Fruit fly (Drosophila melanogaster) whole organism, embryonic: Measurements from ENCODE around the gene abs.
A peak's percentile ranks its signal among the peaks of the same experiment; 100 is the strongest.

Experiments
- Aef1 ChIP-seq: fragments of 200-800 bp; sonication (Bioruptor generic); IDR thresholded peaks from 3 replicates; pipeline ENCODE4 v1.3.6; 2022; ENCODE audit warnings: missing biosample characterization, missing genetic modification characterization
- CG10543 ChIP-seq: fragments of 200-800 bp; sonication (Bioruptor generic); optimal IDR thresholded peaks from 3 replicates; lab custom pipeline; 2017; ENCODE audit warnings: missing biosample characterization, mild to moderate bottlenecking, missing genetic modification characterization, moderate library complexity
- CG12769 ChIP-seq: fragments of 200-800 bp; sonication (Bioruptor generic); optimal IDR thresholded peaks from 2 replicates; lab custom pipeline; 2019; ENCODE audit warnings: missing biosample characterization, mild to moderate bottlenecking, missing genetic modification characterization, moderate library complexity
- CG13287 ChIP-seq: fragments of 200-800 bp; sonication (Bioruptor generic); IDR thresholded peaks from 2 replicates; pipeline ENCODE4 v1.3.6; 2022; ENCODE audit warnings: missing biosample characterization, missing genetic modification characterization; ENCODE audit not compliant: partially characterized antibody
- CG13894 ChIP-seq: fragments of 200-800 bp; sonication (Bioruptor generic); optimal IDR thresholded peaks from 3 replicates; lab custom pipeline; 2018; ENCODE audit warnings: missing biosample characterization, mild to moderate bottlenecking, missing genetic modification characterization, moderate library complexity
- CG14014 ChIP-seq: fragments of 200-800 bp; sonication (Bioruptor generic); IDR thresholded peaks from 2 replicates; pipeline ENCODE4 v1.3.6; 2022; ENCODE audit warnings: missing biosample characterization, missing genetic modification characterization
- CG14441 ChIP-seq: fragments of 200-800 bp; sonication (Bioruptor generic); IDR thresholded peaks from 2 replicates; pipeline ENCODE4 v1.3.6; 2022; ENCODE audit warnings: missing biosample characterization, missing genetic modification characterization
- CG17802 ChIP-seq: fragments of 200-800 bp; sonication (Bioruptor generic); optimal IDR thresholded peaks from 2 replicates; lab custom pipeline; 2018; ENCODE audit warnings: missing biosample characterization, mild to moderate bottlenecking, missing genetic modification characterization, moderate library complexity
- CG18599 ChIP-seq: fragments of 200-800 bp; sonication (Bioruptor generic); optimal IDR thresholded peaks from 3 replicates; lab custom pipeline; 2017; ENCODE audit warnings: missing biosample characterization, missing genetic modification characterization, mild to moderate bottlenecking, moderate library complexity, missing genetic modification reagents
- CG18619 ChIP-seq: fragments of 200-800 bp; sonication (Bioruptor generic); optimal IDR thresholded peaks from 3 replicates; lab custom pipeline; 2017; ENCODE audit warnings: missing biosample characterization, mild to moderate bottlenecking, missing genetic modification characterization
- CG30431 ChIP-seq: fragments of 200-800 bp; sonication (Bioruptor generic); optimal IDR thresholded peaks from 2 replicates; lab custom pipeline; 2017; ENCODE audit warnings: missing biosample characterization, missing genetic modification characterization
- CG3163 ChIP-seq: fragments of 200-800 bp; sonication (Bioruptor generic); optimal IDR thresholded peaks from 3 replicates; lab custom pipeline; 2016; ENCODE audit warnings: missing biosample characterization, missing genetic modification characterization
- CG42726 ChIP-seq: fragments of 200-800 bp; sonication (Bioruptor generic); IDR thresholded peaks from 2 replicates; pipeline ENCODE4 v1.3.6; 2022; ENCODE audit warnings: missing biosample characterization, missing genetic modification characterization; ENCODE audit not compliant: partially characterized antibody
- CG7987 ChIP-seq: fragments of 200-800 bp; sonication (Bioruptor generic); optimal IDR thresholded peaks from 2 replicates; lab custom pipeline; 2018; ENCODE audit warnings: missing biosample characterization, mild to moderate bottlenecking, missing genetic modification characterization, moderate library complexity
- CG8944 ChIP-seq: fragments of 200-800 bp; sonication (Bioruptor generic); optimal IDR thresholded peaks from 3 replicates; lab custom pipeline; 2016; ENCODE audit warnings: missing biosample characterization, missing genetic modification characterization
- CG9215 ChIP-seq: fragments of 200-800 bp; sonication (Bioruptor generic); IDR thresholded peaks from 2 replicates; pipeline ENCODE4 v1.3.6; 2022; ENCODE audit warnings: missing biosample characterization, missing genetic modification characterization
- CoRest ChIP-seq: fragments of 200-800 bp; sonication (Bioruptor generic); optimal IDR thresholded peaks from 3 replicates; lab custom pipeline; 2018; ENCODE audit warnings: missing biosample characterization, mild to moderate bottlenecking, missing genetic modification characterization, moderate library complexity
- D19B ChIP-seq: fragments of 200-800 bp; sonication (Bioruptor generic); optimal IDR thresholded peaks from 2 replicates; lab custom pipeline; 2017; ENCODE audit warnings: missing biosample characterization, mild to moderate bottlenecking, missing genetic modification characterization
- Deaf1 ChIP-seq: fragments of 200-800 bp; optimal IDR thresholded peaks from 3 replicates; lab custom pipeline; 2019; ENCODE audit warnings: missing biosample characterization, mild to moderate bottlenecking, missing genetic modification characterization, moderate library complexity
- Dp ChIP-seq: fragments of 200-800 bp; sonication (Bioruptor generic); optimal IDR thresholded peaks from 2 replicates; lab custom pipeline; 2018; ENCODE audit warnings: missing biosample characterization, mild to moderate bottlenecking, missing genetic modification characterization, moderate library complexity
- Elba2 ChIP-seq: fragments of 200-800 bp; sonication (Bioruptor generic); optimal IDR thresholded peaks from 3 replicates; lab custom pipeline; 2016; ENCODE audit warnings: missing biosample characterization, missing genetic modification characterization
- Hr39 ChIP-seq: fragments of >200 bp; optimal IDR thresholded peaks from 2 replicates; lab custom pipeline; 2017
- MTF-1 ChIP-seq: fragments of 200-800 bp; sonication (Bioruptor generic); optimal IDR thresholded peaks from 2 replicates; lab custom pipeline; 2018; ENCODE audit warnings: missing biosample characterization, mild to moderate bottlenecking, missing genetic modification characterization, borderline replicate concordance
- Med ChIP-seq: fragments of 200-800 bp; sonication (Bioruptor generic); peaks from one replicate; lab custom pipeline; 2016; ENCODE audit warnings: missing biosample characterization, missing genetic modification characterization, mild to moderate bottlenecking, inconsistent platforms, moderate library complexity
- Mes4 ChIP-seq: fragments of 200-800 bp; sonication (Bioruptor generic); optimal IDR thresholded peaks from 2 replicates; lab custom pipeline; 2016; ENCODE audit warnings: missing biosample characterization, missing genetic modification characterization
- Nf-YB ChIP-seq: fragments of 200-800 bp; sonication (Bioruptor generic); optimal IDR thresholded peaks from 3 replicates; lab custom pipeline; 2019; ENCODE audit warnings: missing biosample characterization, mild to moderate bottlenecking, missing genetic modification characterization, moderate library complexity
- Optix ChIP-seq: fragments of 200-800 bp; sonication (Bioruptor generic); IDR thresholded peaks from 3 replicates; pipeline ENCODE4 v1.3.6; 2022; ENCODE audit warnings: missing biosample characterization, missing genetic modification characterization
- Pdp1 ChIP-seq, 2 experiments: fragments of 200-800 bp; sonication (Bioruptor generic); optimal IDR thresholded peaks; 3 replicates each; lab custom pipeline; 2016; ENCODE audit warnings: missing biosample characterization in 2 of 2, missing genetic modification characterization in 2 of 2, mild to moderate bottlenecking in 1 of 2, moderate library complexity in 1 of 2
- Rfx ChIP-seq: fragments of 200-800 bp; sonication (Bioruptor generic); IDR thresholded peaks from 2 replicates; pipeline ENCODE4 v1.3.6; 2022; ENCODE audit warnings: missing biosample characterization, missing genetic modification characterization
- Rx ChIP-seq: fragments of 200-800 bp; sonication (Bioruptor generic); IDR thresholded peaks from 2 replicates; pipeline ENCODE4 v1.3.6; 2022; ENCODE audit warnings: missing biosample characterization, missing genetic modification characterization
- Ssrp ChIP-seq: fragments of 200-800 bp; sonication (Bioruptor generic); optimal IDR thresholded peaks from 2 replicates; lab custom pipeline; 2018; ENCODE audit warnings: missing biosample characterization, mild to moderate bottlenecking, missing genetic modification characterization, moderate library complexity
- Trl ChIP-seq, 3 experiments: fragments of >200 bp in 2 of 3; fragments of 200-800 bp in 1 of 3; sonication (Bioruptor generic) in 1 of 3; optimal IDR thresholded peaks; 2 replicates in 1 of 3; 3 replicates in 2 of 3; lab custom pipeline; 2016 to 2017; ENCODE audit warnings: missing biosample characterization in 1 of 3, missing genetic modification characterization in 1 of 3
- bsh ChIP-seq, 2 experiments: fragments of 200-800 bp; sonication (Bioruptor generic); optimal IDR thresholded peaks; 2 replicates each; lab custom pipeline; 2017 to 2018; ENCODE audit warnings: mild to moderate bottlenecking in 2 of 2, missing biosample characterization in 2 of 2, missing genetic modification characterization in 2 of 2, moderate library complexity in 1 of 2
- cas ChIP-seq: fragments of 200-800 bp; sonication (Bioruptor generic); IDR thresholded peaks from 2 replicates; pipeline ENCODE4 v1.3.6; 2022; ENCODE audit warnings: missing biosample characterization, missing genetic modification characterization
- gce ChIP-seq: fragments of 200-800 bp; sonication (Bioruptor generic); IDR thresholded peaks from 3 replicates; pipeline ENCODE4 v1.3.6; 2022; ENCODE audit warnings: missing biosample characterization, missing genetic modification characterization
- gfzf ChIP-seq: fragments of 200-800 bp; sonication (Bioruptor generic); optimal IDR thresholded peaks from 2 replicates; lab custom pipeline; 2016; ENCODE audit warnings: missing biosample characterization, mild to moderate bottlenecking, missing genetic modification characterization, moderate library complexity
- klu ChIP-seq: fragments of 200-800 bp; sonication (Bioruptor generic); IDR thresholded peaks from 2 replicates; pipeline ENCODE4 v1.3.6; 2022; ENCODE audit warnings: missing biosample characterization, missing genetic modification characterization
- lbe ChIP-seq: fragments of 200-800 bp; sonication (Bioruptor generic); optimal IDR thresholded peaks from 2 replicates; lab custom pipeline; 2016; ENCODE audit warnings: missing biosample characterization, mild to moderate bottlenecking, missing genetic modification characterization
- mirr ChIP-seq: fragments of 200-800 bp; sonication (Bioruptor generic); optimal IDR thresholded peaks from 3 replicates; lab custom pipeline; 2018; ENCODE audit warnings: missing biosample characterization, mild to moderate bottlenecking, missing genetic modification characterization
- nom ChIP-seq: fragments of 200-800 bp; sonication (Bioruptor generic); optimal IDR thresholded peaks from 2 replicates; lab custom pipeline; 2017; ENCODE audit warnings: missing biosample characterization, missing genetic modification characterization, mild to moderate bottlenecking, moderate library complexity, missing genetic modification reagents
- pan ChIP-seq, 4 experiments: fragments of >200 bp in 3 of 4; fragments of 200-800 bp in 1 of 4; sonication (Bioruptor generic) in 1 of 4; optimal IDR thresholded peaks in 3 of 4; IDR thresholded peaks in 1 of 4; 2 replicates each; pipeline versions ENCODE4 v1.3.6 to Lab custom; 2017 to 2022; ENCODE audit warnings: missing biosample characterization in 2 of 4, missing genetic modification characterization in 2 of 4, mixed read lengths in 1 of 4
- sob ChIP-seq: fragments of 200-800 bp; sonication (Bioruptor generic); IDR thresholded peaks from 2 replicates; pipeline ENCODE4 v1.3.6; 2022; ENCODE audit warnings: missing biosample characterization, missing genetic modification characterization
- ssp ChIP-seq: fragments of 200-800 bp; sonication (Bioruptor generic); IDR thresholded peaks from 2 replicates; pipeline ENCODE4 v1.3.6; 2022; ENCODE audit warnings: missing biosample characterization, missing genetic modification characterization
- sug ChIP-seq: fragments of 200-800 bp; optimal IDR thresholded peaks from 2 replicates; lab custom pipeline; 2019; ENCODE audit warnings: missing biosample characterization, mild to moderate bottlenecking, missing genetic modification characterization, moderate library complexity
- tup ChIP-seq: fragments of 200-800 bp; sonication (Bioruptor generic); optimal IDR thresholded peaks from 2 replicates; lab custom pipeline; 2016; ENCODE audit warnings: missing biosample characterization, mild to moderate bottlenecking, missing genetic modification characterization, moderate library complexity

abs gene

dm6 chr3R:4234991-4235553, 2.2 kb downstream of the abs start, which contains the start of gene Gel (continued):
- no peak for TF ChIP-seq Rx (GFP tag; lab: Robert Waterston, UW)
- TF ChIP-seq Nf-YB = no peak
- no peak for TF ChIP-seq Optix (GFP tag; lab: Robert Waterston, UW)
- TF ChIP-seq Elba2 = no peak
- TF ChIP-seq Dp (GFP tag; lab: Kevin White, UChicago) = no peak
- TF ChIP-seq Mes4 (GFP tag; lab: Kevin White, UChicago) = no peak
- TF ChIP-seq mirr (GFP tag; lab: Kevin White, UChicago) = no peak
- no peak for TF ChIP-seq sob (GFP tag; lab: Robert Waterston, UW)
- no peak for TF ChIP-seq lbe (GFP tag; lab: Kevin White, UChicago)
- TF ChIP-seq CG9215 (GFP tag; lab: Robert Waterston, UW) = no peak
- TF ChIP-seq klu (GFP tag; lab: Robert Waterston, UW) = no peak
- peak; percentile 3 for TF ChIP-seq CG10543
- no peak for TF ChIP-seq CG7987 (GFP tag; lab: Kevin White, UChicago)
- TF ChIP-seq sug (tag; lab: Kevin White, UChicago) = peak; percentile 46
- TF ChIP-seq tup (GFP tag; lab: Kevin White, UChicago) = no peak
- no peak for TF ChIP-seq CG14441
- TF ChIP-seq cas (GFP tag; lab: Robert Waterston, UW) = no peak
- peak in 1 of 2 experiments; percentile 48 for TF ChIP-seq Pdp1 (GFP tag; optimal IDR thresholded peaks at IDR 0.05; lab: Kevin White, UChicago)
- no peak for TF ChIP-seq gce (GFP tag; lab: Robert Waterston, UW)
- no peak for TF ChIP-seq gfzf
- no peak for TF ChIP-seq MTF-1 (GFP tag; lab: Kevin White, UChicago)
- TF ChIP-seq ssp (GFP tag; lab: Robert Waterston, UW) = no peak
- peak; percentile 90 for TF ChIP-seq Hr39
- TF ChIP-seq CG8944 (GFP tag; lab: Kevin White, UChicago) = no peak
- TF ChIP-seq CG13894 (tag; lab: Kevin White, UChicago) = no peak

- no peak for TF ChIP-seq CG42726
- TF ChIP-seq nom (GFP tag; lab: Kevin White, UChicago) = peak; percentile 20
- peak; percentile 49 for TF ChIP-seq Med (GFP tag; lab: Kevin White, UChicago)
- TF ChIP-seq CG13894 (tag; lab: Kevin White, UChicago) = no peak
- TF ChIP-seq CG13287 (GFP tag; lab: Robert Waterston, UW) = peak; percentile 12; the same call in 1 of the 2 replicates
- peak; percentile 10 for TF ChIP-seq Deaf1 (tag; lab: Kevin White, UChicago)
- no peak for TF ChIP-seq CG18619 (GFP tag; lab: Kevin White, UChicago)
- no peak for TF ChIP-seq D19B (GFP tag; lab: Kevin White, UChicago)
- TF ChIP-seq CG14014 (GFP tag; lab: Robert Waterston, UW) = no peak
- 0 out of 2 replicates have a peak, but pooled peaks have one; percentile 18 for TF ChIP-seq Rfx
- peak; percentile 76 for TF ChIP-seq CG3163 (GFP tag; lab: Kevin White, UChicago)
- no peak for TF ChIP-seq bsh (GFP tag; optimal IDR thresholded peaks at IDR 0.05; lab: Kevin White, UChicago)
- TF ChIP-seq CG18599 (GFP tag; lab: Kevin White, UChicago) = no peak
- no peak for TF ChIP-seq CG30431 (GFP tag; lab: Kevin White, UChicago)
- TF ChIP-seq CG12769 (tag; lab: Kevin White, UChicago) = peak; percentile 8
- TF ChIP-seq Aef1 (GFP tag; lab: Robert Waterston, UW) = no peak
- TF ChIP-seq pan (optimal IDR thresholded peaks at IDR 0.05; lab: Kevin White, UChicago) = no peak
- TF ChIP-seq pan (GFP tag; optimal IDR thresholded peaks at IDR 0.05 in 1 of 2, IDR thresholded peaks at IDR 0.05 in 1 of 2) = peak in 1 of 2 experiments; percentile 9
- no peak for TF ChIP-seq Ssrp (tag; lab: Kevin White, UChicago)
- peak; percentile 6 for TF ChIP-seq lbe (GFP tag; lab: Kevin White, UChicago)
- TF ChIP-seq CG17802 = no peak
- TF ChIP-seq Trl (optimal IDR thresholded peaks at IDR 0.05; lab: Kevin White, UChicago) = peak in 1 of 2 experiments; percentile 5
- no peak for TF ChIP-seq Trl (GFP tag; optimal IDR thresholded peaks at IDR 0.05; lab: Kevin White, UChicago)
- TF ChIP-seq CoRest (tag; lab: Kevin White, UChicago) = no peak
Observed at dm6 chr3R:4236534-4236933, 3.7 kb downstream of the abs start.
